Worm (Caenorhabditis elegans): ENCODE data around the gene pisy-1.

DNA sequence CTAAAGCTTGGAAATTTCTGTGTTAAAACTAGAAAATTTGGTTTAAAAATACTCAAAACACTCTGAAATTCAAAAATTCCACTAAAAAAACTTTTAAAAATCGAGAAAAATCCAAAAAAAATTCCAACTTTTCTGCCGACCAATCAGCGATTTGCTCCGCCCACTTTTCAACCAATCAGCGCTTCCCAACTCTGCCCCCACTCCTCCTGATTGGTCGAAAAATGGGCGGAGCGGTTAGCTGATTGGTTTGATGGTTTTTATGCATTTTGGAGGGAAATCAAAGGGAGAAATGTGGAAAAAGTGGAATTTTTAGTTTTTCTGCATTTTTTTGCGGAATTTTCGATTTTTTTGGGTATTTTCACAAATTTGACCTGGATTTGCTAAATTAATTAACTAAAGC, 16.1 kb downstream of the pisy-1 start:
- TF ChIP-seq hnd-1 (tag; optimal IDR thresholded peaks at IDR 0.05): no peak
- no peak for TF ChIP-seq scrt-1 (GFP tag; IDR thresholded peaks at IDR 0.05)
- TF ChIP-seq ama-1 (optimal IDR thresholded peaks at IDR 0.05): no peak
- no peak for TF ChIP-seq F13C5.2 (tag; optimal IDR thresholded peaks at IDR 0.05)
- no peak for TF ChIP-seq sea-1 (GFP tag; conservative IDR thresholded peaks at IDR 0.05)
- no peak for TF ChIP-seq tbx-37 (GFP tag; conservative IDR thresholded peaks at IDR 0.05)
- no peak for TF ChIP-seq pes-1 (GFP tag; IDR thresholded peaks at IDR 0.05)
- no peak for TF ChIP-seq tbx-11 (GFP tag; IDR thresholded peaks at IDR 0.05)
- no peak for TF ChIP-seq ceh-36 (tag; optimal IDR thresholded peaks at IDR 0.05)
- no peak for TF ChIP-seq ceh-13 (GFP tag; optimal IDR thresholded peaks at IDR 0.05)
- no peak for TF ChIP-seq flt-1 (GFP tag; IDR thresholded peaks at IDR 0.05)
- no peak for TF ChIP-seq B0310.2 (tag; optimal IDR thresholded peaks at IDR 0.05)
